Worm (Caenorhabditis elegans): ENCODE data around the gene W03H9.1.

DNA sequence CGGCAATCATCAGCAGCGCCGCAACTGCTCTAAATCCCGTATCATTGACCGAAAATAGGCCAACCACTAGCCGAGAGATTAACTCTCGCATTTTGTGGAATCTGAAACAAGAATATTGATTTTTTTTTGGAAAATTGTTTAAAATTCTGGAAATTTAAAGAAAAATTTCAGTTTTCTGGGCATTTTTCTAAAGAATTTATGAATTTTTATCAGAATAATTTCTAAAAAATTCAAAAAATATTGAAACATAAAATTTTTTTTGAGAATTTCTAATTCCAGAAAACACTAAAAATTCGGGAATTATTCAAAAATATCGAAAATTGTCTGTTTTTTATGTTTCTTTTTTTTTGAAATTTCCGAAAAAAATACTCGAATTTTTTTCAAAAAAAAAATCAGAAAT lies 17.2 kb downstream of the W03H9.1 start, which contains the start of gene algn-3:
- no peak for TF ChIP-seq med-1 (GFP tag; optimal IDR thresholded peaks at IDR 0.05; ENCODE audit: insufficient read depth)
- TF ChIP-seq klf-2 (GFP tag; conservative IDR thresholded peaks at IDR 0.05) = no peak
- TF ChIP-seq cog-1 (tag; optimal IDR thresholded peaks at IDR 0.05) = no peak
- TF ChIP-seq tab-1 (GFP tag; IDR thresholded peaks at IDR 0.05) = no peak
- no peak for TF ChIP-seq flt-1 (GFP tag; IDR thresholded peaks at IDR 0.05)
- TF ChIP-seq T22C8.4 (GFP tag; IDR thresholded peaks at IDR 0.05) = no peak
- TF ChIP-seq ztf-23 (GFP tag; IDR thresholded peaks at IDR 0.05) = no peak
- TF ChIP-seq ref-1 (GFP tag; conservative IDR thresholded peaks at IDR 0.05) = no peak
- no peak for TF ChIP-seq ztf-29 (GFP tag; IDR thresholded peaks at IDR 0.05)
